Fruit fly (Drosophila melanogaster) whole organism, embryonic: ENCODE data around the gene CG45544.
A peak's percentile ranks its signal among the peaks of the same experiment; 100 is the strongest.

Experiments used
- Adf1 ChIP-seq: fragments of 200-800 bp; sonication (Bioruptor generic); IDR thresholded peaks from 2 replicates; pipeline ENCODE4 v1.3.6; 2022; ENCODE audit warnings: missing biosample characterization, missing genetic modification characterization
- BEAF-32 ChIP-seq: fragments of 200-800 bp; sonication (Bioruptor generic); optimal IDR thresholded peaks from 3 replicates; lab custom pipeline; 2017; ENCODE audit warnings: missing biosample characterization, missing genetic modification characterization, mild to moderate bottlenecking, moderate library complexity, missing genetic modification reagents
- Bteb2 ChIP-seq: fragments of 200-800 bp; sonication (Bioruptor generic); optimal IDR thresholded peaks from 2 replicates; lab custom pipeline; 2016; ENCODE audit warnings: missing biosample characterization, missing genetic modification characterization
- C15 ChIP-seq: fragments of 200-800 bp; sonication (Bioruptor generic); IDR thresholded peaks from 3 replicates; pipeline ENCODE4 v1.3.6; 2022; ENCODE audit warnings: missing biosample characterization, missing genetic modification characterization
- CG10267 ChIP-seq: fragments of 200-800 bp; sonication (Bioruptor generic); optimal IDR thresholded peaks from 2 replicates; lab custom pipeline; 2018; ENCODE audit warnings: missing biosample characterization, mild to moderate bottlenecking, missing genetic modification characterization, moderate library complexity
- CG12104 ChIP-seq: fragments of 200-800 bp; sonication (Bioruptor generic); optimal IDR thresholded peaks from 3 replicates; lab custom pipeline; 2016; ENCODE audit warnings: missing biosample characterization, missing genetic modification characterization
- CG12659 ChIP-seq: fragments of 200-800 bp; sonication (Bioruptor generic); optimal IDR thresholded peaks from 3 replicates; lab custom pipeline; 2017; ENCODE audit warnings: mild to moderate bottlenecking, missing biosample characterization, missing genetic modification reagents, missing genetic modification characterization
- CG13775 ChIP-seq: fragments of 200-800 bp; sonication (Bioruptor generic); optimal IDR thresholded peaks from 3 replicates; lab custom pipeline; 2017; ENCODE audit warnings: missing biosample characterization, mild to moderate bottlenecking, missing genetic modification characterization
- CG13894 ChIP-seq: fragments of 200-800 bp; sonication (Bioruptor generic); optimal IDR thresholded peaks from 3 replicates; lab custom pipeline; 2018; ENCODE audit warnings: missing biosample characterization, mild to moderate bottlenecking, missing genetic modification characterization, moderate library complexity
- CG14014 ChIP-seq: fragments of 200-800 bp; sonication (Bioruptor generic); IDR thresholded peaks from 2 replicates; pipeline ENCODE4 v1.3.6; 2022; ENCODE audit warnings: missing biosample characterization, missing genetic modification characterization
- CG14860 ChIP-seq: fragments of 200-800 bp; sonication (Bioruptor generic); IDR thresholded peaks from 3 replicates; pipeline ENCODE4 v1.3.6; 2022; ENCODE audit warnings: missing biosample characterization, missing genetic modification characterization; ENCODE audit not compliant: partially characterized antibody
- CG16815 ChIP-seq: fragments of 200-800 bp; sonication (Bioruptor generic); optimal IDR thresholded peaks from 3 replicates; lab custom pipeline; 2017; ENCODE audit warnings: missing biosample characterization, mild to moderate bottlenecking, missing genetic modification characterization
- CG16863 ChIP-seq: fragments of 200-800 bp; sonication (Bioruptor generic); optimal IDR thresholded peaks from 3 replicates; lab custom pipeline; 2016; ENCODE audit warnings: missing biosample characterization, missing genetic modification characterization
- CG17568 ChIP-seq: fragments of 200-800 bp; sonication (Bioruptor generic); optimal IDR thresholded peaks from 2 replicates; lab custom pipeline; 2018; ENCODE audit warnings: missing biosample characterization, mild to moderate bottlenecking, missing genetic modification characterization, moderate library complexity
- CG17802 ChIP-seq: fragments of 200-800 bp; sonication (Bioruptor generic); optimal IDR thresholded peaks from 2 replicates; lab custom pipeline; 2018; ENCODE audit warnings: missing biosample characterization, mild to moderate bottlenecking, missing genetic modification characterization, moderate library complexity
- CG17829 ChIP-seq: fragments of 200-800 bp; optimal IDR thresholded peaks from 2 replicates; lab custom pipeline; 2019; ENCODE audit warnings: missing biosample characterization, mild to moderate bottlenecking, missing genetic modification characterization, moderate library complexity
- CG18011 ChIP-seq: fragments of 200-800 bp; sonication (Bioruptor generic); optimal IDR thresholded peaks from 2 replicates; lab custom pipeline; 2017; ENCODE audit warnings: missing biosample characterization, missing genetic modification characterization, mild to moderate bottlenecking, moderate library complexity, missing genotype
- CG18476 ChIP-seq: fragments of 200-800 bp; sonication (Bioruptor generic); optimal IDR thresholded peaks from 2 replicates; lab custom pipeline; 2016; ENCODE audit warnings: missing biosample characterization, mild to moderate bottlenecking, missing genetic modification characterization
- CG4328 ChIP-seq: fragments of 200-800 bp; sonication (Bioruptor generic); optimal IDR thresholded peaks from 3 replicates; lab custom pipeline; 2017; ENCODE audit warnings: missing biosample characterization, missing genetic modification reagents, missing genetic modification characterization
- CG6689 ChIP-seq: fragments of 200-800 bp; sonication (Bioruptor generic); IDR thresholded peaks from 2 replicates; pipeline ENCODE4 v1.3.6; 2022; ENCODE audit warnings: missing biosample characterization, missing genetic modification characterization
- CG6791 ChIP-seq: fragments of 200-800 bp; sonication (Bioruptor generic); IDR thresholded peaks from 3 replicates; pipeline ENCODE4 v1.3.6; 2022; ENCODE audit warnings: missing biosample characterization, missing genetic modification characterization; ENCODE audit not compliant: partially characterized antibody
- CG6854 ChIP-seq: fragments of 200-800 bp; sonication (Bioruptor generic); optimal IDR thresholded peaks from 3 replicates; lab custom pipeline; 2017; ENCODE audit warnings: missing biosample characterization, mild to moderate bottlenecking, missing genetic modification characterization
- CG7271 ChIP-seq: fragments of 200-800 bp; sonication (Bioruptor generic); optimal IDR thresholded peaks from 2 replicates; lab custom pipeline; 2018; ENCODE audit warnings: missing biosample characterization, mild to moderate bottlenecking, missing genetic modification characterization, moderate library complexity
- CG7372 ChIP-seq: fragments of 200-800 bp; sonication (Bioruptor generic); IDR thresholded peaks from 2 replicates; pipeline ENCODE4 v1.3.6; 2022; ENCODE audit warnings: missing biosample characterization, missing genetic modification characterization
- CG7839 ChIP-seq: fragments of 200-800 bp; sonication (Bioruptor generic); optimal IDR thresholded peaks from 3 replicates; lab custom pipeline; 2018; ENCODE audit warnings: missing biosample characterization, mild to moderate bottlenecking, missing genetic modification characterization, moderate library complexity
- Chrac-16 ChIP-seq: fragments of 200-800 bp; sonication (Bioruptor generic); optimal IDR thresholded peaks from 3 replicates; lab custom pipeline; 2016; ENCODE audit warnings: missing biosample characterization, missing genetic modification characterization
- CoRest ChIP-seq: fragments of 200-800 bp; sonication (Bioruptor generic); optimal IDR thresholded peaks from 3 replicates; lab custom pipeline; 2018; ENCODE audit warnings: missing biosample characterization, mild to moderate bottlenecking, missing genetic modification characterization, moderate library complexity
- ERR ChIP-seq: fragments of 200-800 bp; sonication (Bioruptor generic); optimal IDR thresholded peaks from 2 replicates; lab custom pipeline; 2016; ENCODE audit warnings: missing biosample characterization, missing genetic modification characterization
- HLH4C ChIP-seq: fragments of 200-800 bp; sonication (Bioruptor generic); IDR thresholded peaks from 3 replicates; pipeline ENCODE4 v1.3.6; 2022; ENCODE audit warnings: missing biosample characterization, missing genetic modification characterization; ENCODE audit not compliant: partially characterized antibody
- NfI ChIP-seq: fragments of 200-800 bp; sonication (Bioruptor generic); optimal IDR thresholded peaks from 3 replicates; lab custom pipeline; 2018; ENCODE audit warnings: missing biosample characterization, mild to moderate bottlenecking, missing genetic modification characterization, moderate library complexity
- Rx ChIP-seq: fragments of 200-800 bp; sonication (Bioruptor generic); IDR thresholded peaks from 2 replicates; pipeline ENCODE4 v1.3.6; 2022; ENCODE audit warnings: missing biosample characterization, missing genetic modification characterization
- bbx ChIP-seq: fragments of 200-800 bp; sonication (Bioruptor generic); IDR thresholded peaks from 2 replicates; pipeline ENCODE4 v1.3.6; 2022; ENCODE audit warnings: missing biosample characterization, missing genetic modification characterization; ENCODE audit not compliant: partially characterized antibody
- cato ChIP-seq: fragments of 200-800 bp; sonication (Bioruptor generic); optimal IDR thresholded peaks from 2 replicates; lab custom pipeline; 2016; ENCODE audit warnings: missing biosample characterization, missing genetic modification characterization, borderline replicate concordance
- chif ChIP-seq, 2 experiments: fragments of 200-800 bp; sonication (Bioruptor generic); optimal IDR thresholded peaks; 3 replicates each; lab custom pipeline; 2016; ENCODE audit warnings: missing biosample characterization in 2 of 2, missing genetic modification characterization in 2 of 2
- crc ChIP-seq: fragments of 200-800 bp; sonication (Bioruptor generic); optimal IDR thresholded peaks from 2 replicates; lab custom pipeline; 2016; ENCODE audit warnings: missing biosample characterization, missing genetic modification characterization
- en ChIP-seq: fragments of 200-800 bp; sonication (Bioruptor generic); optimal IDR thresholded peaks from 2 replicates; lab custom pipeline; 2016; ENCODE audit warnings: missing biosample characterization, missing genetic modification characterization
- grn ChIP-seq: fragments of 200-800 bp; sonication (Bioruptor generic); optimal IDR thresholded peaks from 3 replicates; lab custom pipeline; 2017; ENCODE audit warnings: missing biosample characterization, missing genetic modification characterization
- gt ChIP-seq: fragments of 200-800 bp; sonication (Bioruptor generic); IDR thresholded peaks from 2 replicates; pipeline ENCODE4 v1.3.6; 2022; ENCODE audit warnings: missing biosample characterization, missing genetic modification characterization
- h ChIP-seq: fragments of >200 bp; optimal IDR thresholded peaks from 2 replicates; lab custom pipeline; 2017
- ham ChIP-seq: fragments of 200-800 bp; sonication (Bioruptor generic); IDR thresholded peaks from 2 replicates; pipeline ENCODE4 v1.3.6; 2022; ENCODE audit warnings: missing biosample characterization, missing genetic modification characterization
- hb ChIP-seq: fragments of 200-800 bp; sonication (Bioruptor generic); IDR thresholded peaks from 3 replicates; pipeline ENCODE4 v1.3.6; 2022; ENCODE audit warnings: missing biosample characterization, missing genetic modification characterization; ENCODE audit not compliant: partially characterized antibody
- nerfin-1 ChIP-seq: fragments of 200-800 bp; sonication (Bioruptor generic); optimal IDR thresholded peaks from 3 replicates; lab custom pipeline; 2019; ENCODE audit warnings: missing biosample characterization, mild to moderate bottlenecking, missing genetic modification characterization, moderate library complexity
- p53 ChIP-seq: fragments of 200-800 bp; sonication (Bioruptor generic); optimal IDR thresholded peaks from 2 replicates; lab custom pipeline; 2016; ENCODE audit warnings: missing biosample characterization, missing genetic modification characterization
- pros ChIP-seq: fragments of 200-800 bp; sonication (Bioruptor generic); optimal IDR thresholded peaks from 3 replicates; lab custom pipeline; 2019; ENCODE audit warnings: missing biosample characterization, mild to moderate bottlenecking, missing genetic modification characterization, moderate library complexity
- psq ChIP-seq: fragments of 200-800 bp; sonication (Bioruptor generic); optimal IDR thresholded peaks from 2 replicates; lab custom pipeline; 2017; ENCODE audit warnings: missing biosample characterization, missing genetic modification characterization
- sna ChIP-seq: fragments of 200-800 bp; sonication (Bioruptor generic); IDR thresholded peaks from 2 replicates; pipeline ENCODE4 v1.3.6; 2022; ENCODE audit warnings: missing biosample characterization, missing genetic modification characterization; ENCODE audit not compliant: partially characterized antibody
- so ChIP-seq: fragments of 200-800 bp; sonication (Bioruptor generic); IDR thresholded peaks from 3 replicates; pipeline ENCODE4 v1.3.6; 2022; ENCODE audit warnings: missing biosample characterization, missing genetic modification characterization
- vnd ChIP-seq: fragments of 200-800 bp; sonication (Bioruptor generic); IDR thresholded peaks from 3 replicates; pipeline ENCODE4 v1.3.6; 2022; ENCODE audit warnings: missing biosample characterization, missing genetic modification characterization; ENCODE audit not compliant: partially characterized antibody

The CG45544 gene

DNA sequence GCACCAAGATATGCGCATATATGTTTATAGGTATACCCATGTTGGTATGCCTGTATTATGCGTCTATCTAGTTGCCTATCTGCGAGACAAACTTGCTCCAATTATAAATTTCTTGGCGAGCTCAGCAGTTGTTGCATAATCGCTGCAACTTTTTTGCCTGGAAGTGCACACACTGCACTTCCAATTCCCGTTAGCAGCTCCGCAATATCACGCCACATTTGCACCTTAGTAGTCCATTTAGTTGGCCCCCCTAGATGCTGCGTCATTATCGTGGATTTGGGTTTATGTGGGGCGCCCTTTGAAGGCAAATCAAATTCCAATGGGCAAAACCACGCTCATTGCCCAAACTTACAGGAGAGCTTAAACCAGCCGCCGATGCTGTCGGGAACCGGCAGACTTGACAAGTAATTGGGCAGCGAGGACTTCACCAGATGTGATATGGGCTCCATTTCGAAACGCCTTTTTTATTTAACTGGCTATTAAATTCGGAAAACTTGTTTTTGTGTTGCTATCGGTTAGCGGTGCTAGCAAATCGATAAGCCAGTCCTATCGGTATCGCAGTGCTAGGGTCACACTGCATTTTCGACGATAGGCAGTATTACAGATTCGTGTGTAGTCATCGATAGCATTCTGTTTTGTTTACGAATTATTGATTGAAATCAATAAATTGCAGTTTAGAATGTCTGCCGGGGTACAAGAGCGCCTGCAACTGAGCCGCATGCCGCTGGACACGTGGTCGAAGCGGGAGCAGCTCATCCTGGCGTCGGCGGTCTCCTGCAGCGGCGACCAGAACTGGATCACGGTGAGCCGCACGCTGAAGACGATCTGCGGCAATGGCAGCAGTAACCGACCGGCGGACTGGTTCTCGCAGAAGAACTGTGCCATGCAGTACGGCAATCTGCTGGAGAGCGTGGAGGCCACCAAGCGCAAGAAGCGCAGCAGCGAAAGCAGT, 33.1 kb upstream of the CG45544 start, which contains the start of the genes Cisd2 and Brd8 (continued):
- TF ChIP-seq CG6791 (peak; percentile 98), Chrac-16 (GFP tag; lab: Kevin White, UChicago) (no peak), so (GFP tag; lab: Robert Waterston, UW) (no peak), crc (GFP tag; lab: Kevin White, UChicago) (no peak), CG7372 (no peak), Rx (no peak), CG12659 (GFP tag; lab: Kevin White, UChicago) (peak; percentile 69), CG17829 (tag; lab: Kevin White, UChicago) (peak; percentile 46), HLH4C (GFP tag; lab: Robert Waterston, UW) (peak; percentile 98), vnd (peak; percentile 93), CG18476 (GFP tag; lab: Kevin White, UChicago) (no peak), CG7271 (tag; lab: Kevin White, UChicago) (no peak), bbx (GFP tag; lab: Robert Waterston, UW) (peak; percentile 97), sna (GFP tag; lab: Robert Waterston, UW) (peak; percentile 87), p53 (GFP tag; lab: Kevin White, UChicago) (no peak), ERR (GFP tag; lab: Kevin White, UChicago) (no peak), chif (GFP tag; optimal IDR thresholded peaks at IDR 0.05; lab: Kevin White, UChicago) (no peak), grn (GFP tag; lab: Kevin White, UChicago) (peak; percentile 29), C15 (GFP tag; lab: Robert Waterston, UW) (no peak), NfI (no peak), h (lab: Kevin White, UChicago) (no peak), CG13775 (no peak), CG16863 (GFP tag; lab: Kevin White, UChicago) (no peak), CG14014 (GFP tag; lab: Robert Waterston, UW) (no peak), psq (GFP tag; lab: Kevin White, UChicago) (no peak), ham (GFP tag; lab: Robert Waterston, UW) (no peak), CG16815 (no peak), Bteb2 (GFP tag; lab: Kevin White, UChicago) (no peak), CG13894 (peak; percentile 6), hb (GFP tag; lab: Robert Waterston, UW) (peak; percentile 96), BEAF-32 (peak; percentile 91), CG4328 (GFP tag; lab: Kevin White, UChicago) (no peak), cato (GFP tag; lab: Kevin White, UChicago) (no peak), nerfin-1 (tag; lab: Kevin White, UChicago) (peak; percentile 81), CG17802 (tag; lab: Kevin White, UChicago) (no peak), CG10267 (tag; lab: Kevin White, UChicago) (peak; percentile 38), CG18011 (no peak), gt (GFP tag; lab: Robert Waterston, UW) (no peak), pros (GFP tag; lab: Kevin White, UChicago) (no peak), CG14860 (peak; percentile 96), en (GFP tag; lab: Kevin White, UChicago) (no peak), CG6689 (no peak), CG12104 (GFP tag; lab: Kevin White, UChicago) (no peak), CG6854 (no peak), CoRest (no peak), Adf1 (GFP tag; lab: Robert Waterston, UW) (no peak), CG17568 (GFP tag; lab: Kevin White, UChicago) (no peak), CG7839 (tag; lab: Kevin White, UChicago) (no peak)
